Fruit fly (Drosophila melanogaster) whole organism, embryonic: ENCODE measurements around the gene CG14352.

Experiments used
- B-H1 ChIP-seq: fragments of 200-800 bp; sonication (Bioruptor generic); IDR thresholded peaks from 3 replicates; pipeline ENCODE4 v1.3.6; 2022; ENCODE audit warnings: missing biosample characterization, missing genetic modification characterization
- BtbVII ChIP-seq: fragments of 200-800 bp; sonication (Bioruptor generic); optimal IDR thresholded peaks from 3 replicates; lab custom pipeline; 2017; ENCODE audit warnings: missing biosample characterization, mild to moderate bottlenecking, missing genetic modification characterization
- CG10267 ChIP-seq: fragments of 200-800 bp; sonication (Bioruptor generic); optimal IDR thresholded peaks from 2 replicates; lab custom pipeline; 2018; ENCODE audit warnings: missing biosample characterization, mild to moderate bottlenecking, missing genetic modification characterization, moderate library complexity
- CG10959 ChIP-seq: fragments of 200-800 bp; sonication (Bioruptor generic); IDR thresholded peaks from 2 replicates; pipeline ENCODE4 v1.3.6; 2022; ENCODE audit warnings: missing biosample characterization, missing genetic modification characterization
- CG11504 ChIP-seq: fragments of 200-800 bp; sonication (Bioruptor generic); optimal IDR thresholded peaks from 3 replicates; lab custom pipeline; 2019; ENCODE audit warnings: missing biosample characterization, mild to moderate bottlenecking, missing genetic modification characterization, moderate library complexity
- CG1233 ChIP-seq: fragments of 200-800 bp; sonication (Bioruptor generic); optimal IDR thresholded peaks from 4 replicates; lab custom pipeline; 2018; ENCODE audit warnings: missing biosample characterization, mild to moderate bottlenecking, missing genetic modification characterization
- CG1792 ChIP-seq: fragments of 200-800 bp; sonication (Bioruptor generic); optimal IDR thresholded peaks from 2 replicates; lab custom pipeline; 2016; ENCODE audit warnings: missing biosample characterization, missing genetic modification characterization
- CG2712 ChIP-seq: fragments of 200-800 bp; optimal IDR thresholded peaks from 3 replicates; lab custom pipeline; 2019; ENCODE audit warnings: missing biosample characterization, mild to moderate bottlenecking, missing genetic modification characterization, moderate library complexity
- CG2889 ChIP-seq: fragments of 200-800 bp; sonication (Bioruptor generic); IDR thresholded peaks from 3 replicates; pipeline ENCODE4 v1.3.6; 2022; ENCODE audit warnings: missing biosample characterization, missing genetic modification characterization
- CG33213 ChIP-seq: fragments of 200-800 bp; sonication (Bioruptor generic); optimal IDR thresholded peaks from 3 replicates; lab custom pipeline; 2016; ENCODE audit warnings: missing biosample characterization, missing genetic modification characterization
- CG4424 ChIP-seq: fragments of 200-800 bp; sonication (Bioruptor generic); optimal IDR thresholded peaks from 3 replicates; lab custom pipeline; 2016; ENCODE audit warnings: missing biosample characterization, missing genetic modification characterization
- CG4820 ChIP-seq: fragments of 200-800 bp; sonication (Bioruptor generic); optimal IDR thresholded peaks from 3 replicates; lab custom pipeline; 2016; ENCODE audit warnings: missing biosample characterization, missing genetic modification characterization
- CG4854 ChIP-seq: fragments of 200-800 bp; sonication (Bioruptor generic); optimal IDR thresholded peaks from 2 replicates; lab custom pipeline; 2016; ENCODE audit warnings: missing biosample characterization, missing genetic modification characterization, inconsistent platforms
- CG6272 ChIP-seq: fragments of 200-800 bp; sonication (Bioruptor generic); IDR thresholded peaks from 2 replicates; pipeline ENCODE4 v1.3.6; 2022; ENCODE audit warnings: missing biosample characterization, missing genetic modification characterization
- CG6689 ChIP-seq: fragments of 200-800 bp; sonication (Bioruptor generic); IDR thresholded peaks from 2 replicates; pipeline ENCODE4 v1.3.6; 2022; ENCODE audit warnings: missing biosample characterization, missing genetic modification characterization
- CG8765 ChIP-seq: fragments of 200-800 bp; sonication (Bioruptor generic); IDR thresholded peaks from 2 replicates; pipeline ENCODE4 v1.3.6; 2022; ENCODE audit warnings: missing biosample characterization, missing genetic modification characterization
- Dad ChIP-seq: fragments of 200-800 bp; sonication (Bioruptor generic); optimal IDR thresholded peaks from 3 replicates; lab custom pipeline; 2016; ENCODE audit warnings: missing biosample characterization, missing genetic modification characterization
- Doc2 ChIP-seq: fragments of 200-800 bp; sonication (Bioruptor generic); IDR thresholded peaks from 2 replicates; pipeline ENCODE4 v1.3.6; 2022; ENCODE audit warnings: missing biosample characterization, missing genetic modification characterization
- Drgx ChIP-seq: fragments of 200-800 bp; sonication (Bioruptor generic); IDR thresholded peaks from 2 replicates; pipeline ENCODE4 v1.3.6; 2022; ENCODE audit warnings: missing biosample characterization, missing genetic modification characterization
- Fer3 ChIP-seq: fragments of 200-800 bp; sonication (Bioruptor generic); optimal IDR thresholded peaks from 2 replicates; lab custom pipeline; 2018; ENCODE audit warnings: missing biosample characterization, mild to moderate bottlenecking, missing genetic modification characterization, moderate library complexity
- H15 ChIP-seq: fragments of 200-800 bp; sonication (Bioruptor generic); IDR thresholded peaks from 3 replicates; pipeline ENCODE4 v1.3.6; 2022; ENCODE audit warnings: missing biosample characterization, missing genetic modification characterization
- H2.0 ChIP-seq: fragments of 200-800 bp; sonication (Bioruptor generic); IDR thresholded peaks from 2 replicates; pipeline ENCODE4 v1.3.6; 2022; ENCODE audit warnings: missing biosample characterization, missing genetic modification characterization
- Nf-YB ChIP-seq: fragments of 200-800 bp; sonication (Bioruptor generic); optimal IDR thresholded peaks from 3 replicates; lab custom pipeline; 2019; ENCODE audit warnings: missing biosample characterization, mild to moderate bottlenecking, missing genetic modification characterization, moderate library complexity
- Sox102F ChIP-seq: fragments of 200-800 bp; sonication (Bioruptor generic); optimal IDR thresholded peaks from 2 replicates; lab custom pipeline; 2018; ENCODE audit warnings: missing biosample characterization, mild to moderate bottlenecking, missing genetic modification characterization, moderate library complexity
- Usf ChIP-seq: fragments of 200-800 bp; sonication (Bioruptor generic); optimal IDR thresholded peaks from 2 replicates; lab custom pipeline; 2017; ENCODE audit warnings: missing genotype, missing biosample characterization, missing genetic modification characterization
- abd-A ChIP-seq: fragments of 200-800 bp; sonication (Bioruptor generic); optimal IDR thresholded peaks from 3 replicates; lab custom pipeline; 2019; ENCODE audit warnings: missing biosample characterization, mild to moderate bottlenecking, missing genetic modification characterization, moderate library complexity
- ap ChIP-seq: fragments of 200-800 bp; sonication (Bioruptor generic); IDR thresholded peaks from 2 replicates; pipeline ENCODE4 v1.3.6; 2022; ENCODE audit warnings: missing biosample characterization, missing genetic modification characterization
- ara ChIP-seq: fragments of 200-800 bp; sonication (Bioruptor generic); IDR thresholded peaks from 2 replicates; pipeline ENCODE4 v1.3.6; 2022; ENCODE audit warnings: missing biosample characterization, missing genetic modification characterization
- bcd ChIP-seq: fragments of 200-800 bp; sonication (Bioruptor generic); optimal IDR thresholded peaks from 2 replicates; lab custom pipeline; 2017; ENCODE audit warnings: missing biosample characterization, mild to moderate bottlenecking, missing genetic modification characterization
- btn ChIP-seq: fragments of 200-800 bp; sonication (Bioruptor generic); optimal IDR thresholded peaks from 2 replicates; lab custom pipeline; 2016; ENCODE audit warnings: missing biosample characterization, missing genetic modification characterization
- croc ChIP-seq: fragments of 200-800 bp; sonication (Bioruptor generic); conservative IDR thresholded peaks from 3 replicates; pipeline ENCODE4 v1.3.6; 2022; ENCODE audit warnings: missing biosample characterization, missing genetic modification characterization
- dati ChIP-seq: fragments of 200-800 bp; sonication (Bioruptor generic); IDR thresholded peaks from 2 replicates; pipeline ENCODE4 v1.3.6; 2022; ENCODE audit warnings: missing biosample characterization, missing genetic modification characterization
- ewg ChIP-seq: fragments of 200-800 bp; sonication (Bioruptor generic); optimal IDR thresholded peaks from 3 replicates; lab custom pipeline; 2017; ENCODE audit warnings: mild to moderate bottlenecking, missing biosample characterization, missing genetic modification reagents, missing genetic modification characterization
- gem ChIP-seq: fragments of 200-800 bp; sonication (Bioruptor generic); optimal IDR thresholded peaks from 2 replicates; lab custom pipeline; 2019; ENCODE audit warnings: missing biosample characterization, mild to moderate bottlenecking, missing genetic modification characterization, moderate library complexity
- h ChIP-seq: fragments of >200 bp; optimal IDR thresholded peaks from 2 replicates; lab custom pipeline; 2017
- jing ChIP-seq: fragments of 200-800 bp; sonication (Bioruptor generic); optimal IDR thresholded peaks from 2 replicates; lab custom pipeline; 2018; ENCODE audit warnings: missing biosample characterization, mild to moderate bottlenecking, missing genetic modification characterization
- nau ChIP-seq: fragments of 200-800 bp; sonication (Bioruptor generic); optimal IDR thresholded peaks from 3 replicates; lab custom pipeline; 2017; ENCODE audit warnings: missing biosample characterization, mild to moderate bottlenecking, missing genetic modification characterization, missing genetic modification reagents
- prd ChIP-seq, 3 experiments: fragments of >200 bp in 2 of 3; fragments of 200-800 bp in 1 of 3; sonication (Bioruptor generic) in 1 of 3; optimal IDR thresholded peaks in 2 of 3; IDR thresholded peaks in 1 of 3; 2 replicates in 2 of 3; 3 replicates in 1 of 3; pipeline versions ENCODE4 v1.3.6 to Lab custom; 2017 to 2022; ENCODE audit warnings: missing biosample characterization in 1 of 3, missing genetic modification characterization in 1 of 3
- ranshi ChIP-seq: fragments of 200-800 bp; sonication (Bioruptor generic); IDR thresholded peaks from 2 replicates; pipeline ENCODE4 v1.3.6; 2022; ENCODE audit warnings: missing biosample characterization, missing genetic modification characterization
- row ChIP-seq: fragments of 200-800 bp; sonication (Bioruptor generic); IDR thresholded peaks from 3 replicates; pipeline ENCODE4 v1.3.6; 2022; ENCODE audit warnings: missing biosample characterization, missing genetic modification characterization
- schlank ChIP-seq: fragments of 200-800 bp; sonication (Bioruptor generic); optimal IDR thresholded peaks from 2 replicates; lab custom pipeline; 2018; ENCODE audit warnings: missing biosample characterization, mild to moderate bottlenecking, missing genetic modification characterization
- sd ChIP-seq: fragments of 200-800 bp; sonication (Bioruptor generic); optimal IDR thresholded peaks from 3 replicates; lab custom pipeline; 2018; ENCODE audit warnings: missing biosample characterization, mild to moderate bottlenecking, missing genetic modification characterization, moderate library complexity
- seq ChIP-seq: fragments of 200-800 bp; sonication (Bioruptor generic); IDR thresholded peaks from 2 replicates; pipeline ENCODE4 v1.3.6; 2022; ENCODE audit warnings: missing biosample characterization, missing genetic modification characterization
- sisA ChIP-seq: fragments of 200-800 bp; sonication (Bioruptor generic); IDR thresholded peaks from 2 replicates; pipeline ENCODE4 v1.3.6; 2022; ENCODE audit warnings: missing biosample characterization, missing genetic modification characterization
- slp2 ChIP-seq: fragments of 200-800 bp; sonication (Bioruptor generic); optimal IDR thresholded peaks from 2 replicates; lab custom pipeline; 2016; ENCODE audit warnings: missing biosample characterization, missing genetic modification characterization
- sr ChIP-seq: fragments of 200-800 bp; sonication (Bioruptor generic); IDR thresholded peaks from 3 replicates; pipeline ENCODE4 v1.3.6; 2022; ENCODE audit warnings: missing biosample characterization, missing genetic modification characterization
- stc ChIP-seq: fragments of 200-800 bp; sonication (Bioruptor generic); IDR thresholded peaks from 2 replicates; pipeline ENCODE4 v1.3.6; 2022; ENCODE audit warnings: missing biosample characterization, missing genetic modification characterization
- tap ChIP-seq: fragments of 200-800 bp; optimal IDR thresholded peaks from 3 replicates; lab custom pipeline; 2019; ENCODE audit warnings: missing biosample characterization, mild to moderate bottlenecking, missing genetic modification characterization, moderate library complexity
- toy ChIP-seq: fragments of 200-800 bp; sonication (Bioruptor generic); IDR thresholded peaks from 2 replicates; pipeline ENCODE4 v1.3.6; 2022; ENCODE audit warnings: missing biosample characterization, missing genetic modification characterization
- ttk ChIP-seq: fragments of 200-800 bp; sonication (Bioruptor generic); IDR thresholded peaks from 2 replicates; pipeline ENCODE4 v2.1.2; 2022; ENCODE audit warnings: missing biosample characterization, missing genetic modification characterization
- zf30C ChIP-seq: fragments of 200-800 bp; sonication (Bioruptor generic); optimal IDR thresholded peaks from 3 replicates; lab custom pipeline; 2018; ENCODE audit warnings: missing biosample characterization, mild to moderate bottlenecking, missing genetic modification characterization

The CG14352 gene

dm6 chr2L:1575604-1576003 is 35.6 kb upstream of the CG14352 start (continued):
- peak; percentile 41; the same call in 1 of the 3 replicates for TF ChIP-seq H15 (GFP tag; lab: Robert Waterston, UW)
- no peak for TF ChIP-seq seq
- no peak for TF ChIP-seq CG33213 (GFP tag; lab: Kevin White, UChicago)
- peak; percentile 31; the same call in 1 of the 2 replicates for TF ChIP-seq CG6272 (GFP tag; lab: Robert Waterston, UW)
- TF ChIP-seq CG2712 (tag; lab: Kevin White, UChicago) = peak; percentile 54
- peak; percentile 19 for TF ChIP-seq Dad
- TF ChIP-seq Drgx (GFP tag; lab: Robert Waterston, UW) = peak; percentile 90
- peak; percentile 51; the same call in 1 of the 2 replicates for TF ChIP-seq sisA
- peak; percentile 46; the same call in 1 of the 2 replicates for TF ChIP-seq Doc2 (GFP tag; lab: Robert Waterston, UW)
- TF ChIP-seq schlank = no peak
- peak; percentile 19 for TF ChIP-seq jing (GFP tag; lab: Kevin White, UChicago)
- TF ChIP-seq ttk (GFP tag; lab: Robert Waterston, UW) = peak; percentile 42; the same call in 1 of the 2 replicates
- no peak for TF ChIP-seq CG4854
- TF ChIP-seq CG11504 (tag; lab: Kevin White, UChicago) = peak; percentile 73
- 0 out of 2 replicates have a peak, but pooled peaks have one; percentile 29 for TF ChIP-seq dati (GFP tag; lab: Robert Waterston, UW)
- TF ChIP-seq ara (GFP tag; lab: Robert Waterston, UW) = peak; percentile 68
- peak; percentile 29 for TF ChIP-seq bcd
- peak; percentile 30; the same call in 2 of the 3 replicates for TF ChIP-seq B-H1 (GFP tag; lab: Robert Waterston, UW)
- peak; percentile 63 for TF ChIP-seq CG6689 (GFP tag; lab: Robert Waterston, UW)
- TF ChIP-seq sr (GFP tag; lab: Robert Waterston, UW) = no peak
- TF ChIP-seq abd-A (tag; lab: Kevin White, UChicago) = no peak
- peak; percentile 39 for TF ChIP-seq gem (tag; lab: Kevin White, UChicago)
- TF ChIP-seq Sox102F (GFP tag; lab: Kevin White, UChicago) = peak; percentile 46
- TF ChIP-seq CG1792 (GFP tag; lab: Kevin White, UChicago) = peak; percentile 30
- TF ChIP-seq ranshi (GFP tag; lab: Robert Waterston, UW) = 0 out of 2 replicates have a peak, but pooled peaks have one; percentile 16
- peak; percentile 56 for TF ChIP-seq H2.0
- TF ChIP-seq CG2889 (GFP tag; lab: Robert Waterston, UW) = no peak
- TF ChIP-seq CG8765 (GFP tag; lab: Robert Waterston, UW) = no peak
- TF ChIP-seq prd (optimal IDR thresholded peaks at IDR 0.05; lab: Kevin White, UChicago) = no peak
- peak; percentile 78 for TF ChIP-seq prd (GFP tag; IDR thresholded peaks at IDR 0.05; lab: Robert Waterston, UW)
- TF ChIP-seq sd = no peak
- peak; percentile 20 for TF ChIP-seq ewg (GFP tag; lab: Kevin White, UChicago)
- peak; percentile 55; the same call in 1 of the 2 replicates for TF ChIP-seq ap (GFP tag; lab: Robert Waterston, UW)
- TF ChIP-seq CG10959 (GFP tag; lab: Robert Waterston, UW) = 0 out of 2 replicates have a peak, but pooled peaks have one; percentile 42
- peak; percentile 37 for TF ChIP-seq CG4424
- no peak for TF ChIP-seq toy
- peak; percentile 40 for TF ChIP-seq tap (tag; lab: Kevin White, UChicago)
- TF ChIP-seq CG4820 = peak; percentile 35
- no peak for TF ChIP-seq CG10267 (tag; lab: Kevin White, UChicago)
- no peak for TF ChIP-seq Usf (GFP tag; lab: Kevin White, UChicago)
- TF ChIP-seq Fer3 = peak; percentile 12
- TF ChIP-seq slp2 = peak; percentile 28
- peak; percentile 39; the same call in 1 of the 3 replicates for TF ChIP-seq row
- 0 out of 3 replicates have a peak, but pooled peaks have one; percentile 15 for TF ChIP-seq croc
- TF ChIP-seq h (lab: Kevin White, UChicago) = no peak
- TF ChIP-seq CG1233 (GFP tag; lab: Kevin White, UChicago) = peak; percentile 19
- TF ChIP-seq btn (GFP tag; lab: Kevin White, UChicago) = no peak
- peak; percentile 55 for TF ChIP-seq stc (GFP tag; lab: Robert Waterston, UW)
- no peak for TF ChIP-seq zf30C (GFP tag; lab: Kevin White, UChicago)
- TF ChIP-seq Nf-YB (GFP tag; lab: Kevin White, UChicago) = no peak
- TF ChIP-seq nau = peak; percentile 22
- TF ChIP-seq BtbVII = no peak
